Fruit fly (Drosophila melanogaster) whole organism, embryonic: ENCODE measurements around the gene ksr.

Experiments used
- Bgb ChIP-seq: fragments of 200-800 bp; sonication (Bioruptor generic); IDR thresholded peaks from 2 replicates; pipeline ENCODE4 v1.3.6; 2022; ENCODE audit warnings: missing biosample characterization, missing genetic modification characterization; ENCODE audit not compliant: partially characterized antibody
- CG10959 ChIP-seq: fragments of 200-800 bp; sonication (Bioruptor generic); IDR thresholded peaks from 2 replicates; pipeline ENCODE4 v1.3.6; 2022; ENCODE audit warnings: missing biosample characterization, missing genetic modification characterization
- CG11247 ChIP-seq: fragments of 200-800 bp; sonication (Bioruptor generic); IDR thresholded peaks from 2 replicates; pipeline ENCODE4 v1.3.6; 2022; ENCODE audit warnings: missing biosample characterization, missing genetic modification characterization
- CG11456 ChIP-seq: fragments of 200-800 bp; sonication (Bioruptor generic); IDR thresholded peaks from 3 replicates; pipeline ENCODE4 v1.3.6; 2022; ENCODE audit warnings: missing biosample characterization, missing genetic modification characterization
- CG11723 ChIP-seq: fragments of 200-800 bp; sonication (Bioruptor generic); optimal IDR thresholded peaks from 2 replicates; lab custom pipeline; 2017; ENCODE audit warnings: missing biosample characterization, mild to moderate bottlenecking, missing genetic modification characterization
- CG17568 ChIP-seq: fragments of 200-800 bp; sonication (Bioruptor generic); optimal IDR thresholded peaks from 2 replicates; lab custom pipeline; 2018; ENCODE audit warnings: missing biosample characterization, mild to moderate bottlenecking, missing genetic modification characterization, moderate library complexity
- CG17802 ChIP-seq: fragments of 200-800 bp; sonication (Bioruptor generic); optimal IDR thresholded peaks from 2 replicates; lab custom pipeline; 2018; ENCODE audit warnings: missing biosample characterization, mild to moderate bottlenecking, missing genetic modification characterization, moderate library complexity
- CG18764 ChIP-seq: fragments of 200-800 bp; sonication (Bioruptor generic); optimal IDR thresholded peaks from 3 replicates; lab custom pipeline; 2016; ENCODE audit warnings: missing biosample characterization, missing genetic modification characterization
- CG2712 ChIP-seq: fragments of 200-800 bp; optimal IDR thresholded peaks from 3 replicates; lab custom pipeline; 2019; ENCODE audit warnings: missing biosample characterization, mild to moderate bottlenecking, missing genetic modification characterization, moderate library complexity
- CG2875 ChIP-seq: fragments of 200-800 bp; sonication (Bioruptor generic); optimal IDR thresholded peaks from 2 replicates; lab custom pipeline; 2017; ENCODE audit warnings: missing biosample characterization, mild to moderate bottlenecking, missing genetic modification characterization, missing genetic modification reagents
- CG3726 ChIP-seq: fragments of 200-800 bp; sonication (Bioruptor generic); IDR thresholded peaks from 3 replicates; pipeline ENCODE4, ENCODE4 v1.3.6; 2022; ENCODE audit warnings: missing biosample characterization, missing genetic modification characterization
- CG4820 ChIP-seq: fragments of 200-800 bp; sonication (Bioruptor generic); optimal IDR thresholded peaks from 3 replicates; lab custom pipeline; 2016; ENCODE audit warnings: missing biosample characterization, missing genetic modification characterization
- CG6683 ChIP-seq: fragments of 200-800 bp; sonication (Bioruptor generic); optimal IDR thresholded peaks from 2 replicates; lab custom pipeline; 2017; ENCODE audit warnings: missing biosample characterization, mild to moderate bottlenecking, missing genetic modification characterization, missing genetic modification reagents
- CG6854 ChIP-seq: fragments of 200-800 bp; sonication (Bioruptor generic); optimal IDR thresholded peaks from 3 replicates; lab custom pipeline; 2017; ENCODE audit warnings: missing biosample characterization, mild to moderate bottlenecking, missing genetic modification characterization
- CG8765 ChIP-seq: fragments of 200-800 bp; sonication (Bioruptor generic); IDR thresholded peaks from 2 replicates; pipeline ENCODE4 v1.3.6; 2022; ENCODE audit warnings: missing biosample characterization, missing genetic modification characterization
- CTCF ChIP-seq: fragments of 200-800 bp; sonication (Bioruptor generic); optimal IDR thresholded peaks from 2 replicates; lab custom pipeline; 2017; ENCODE audit warnings: missing biosample characterization, mild to moderate bottlenecking, missing genetic modification characterization, moderate library complexity
- Dad ChIP-seq: fragments of 200-800 bp; sonication (Bioruptor generic); optimal IDR thresholded peaks from 3 replicates; lab custom pipeline; 2016; ENCODE audit warnings: missing biosample characterization, missing genetic modification characterization
- Dfd ChIP-seq, 2 experiments: fragments of >200 bp; optimal IDR thresholded peaks; 2 replicates each; lab custom pipeline; 2017; ENCODE audit warnings: missing biosample characterization in 2 of 2, missing genetic modification characterization in 2 of 2
- Eip74EF ChIP-seq, 2 experiments: fragments of 200-800 bp in 1 of 2; fragments of >200 bp in 1 of 2; sonication (Bioruptor generic) in 1 of 2; optimal IDR thresholded peaks; 2 replicates each; lab custom pipeline; 2017 to 2019; ENCODE audit warnings: missing biosample characterization in 2 of 2, missing genetic modification characterization in 2 of 2, mild to moderate bottlenecking in 1 of 2, moderate library complexity in 1 of 2
- HLH3B ChIP-seq: fragments of 200-800 bp; sonication (Bioruptor generic); IDR thresholded peaks from 2 replicates; pipeline ENCODE4 v1.3.6; 2022; ENCODE audit warnings: missing biosample characterization, missing genetic modification characterization
- HmgD ChIP-seq: fragments of 200-800 bp; sonication (Bioruptor generic); optimal IDR thresholded peaks from 3 replicates; lab custom pipeline; 2016; ENCODE audit warnings: missing biosample characterization, missing genetic modification characterization
- Lim3 ChIP-seq: fragments of 200-800 bp; sonication (Bioruptor generic); IDR thresholded peaks from 2 replicates; pipeline ENCODE4 v1.3.6; 2022; ENCODE audit warnings: missing biosample characterization, missing genetic modification characterization
- MBD-R2 ChIP-seq: fragments of 200-800 bp; sonication (Bioruptor generic); IDR thresholded peaks from 2 replicates; pipeline ENCODE4 v1.3.6; 2022; ENCODE audit warnings: missing biosample characterization, missing genetic modification characterization
- NFAT ChIP-seq: fragments of 200-800 bp; sonication (Bioruptor generic); IDR thresholded peaks from 2 replicates; pipeline ENCODE4 v1.3.6; 2022; ENCODE audit warnings: missing biosample characterization, missing genetic modification characterization
- Neu2 ChIP-seq: fragments of 200-800 bp; sonication (Bioruptor generic); optimal IDR thresholded peaks from 3 replicates; lab custom pipeline; 2016; ENCODE audit warnings: missing biosample characterization, missing genetic modification characterization, borderline replicate concordance
- Poxn ChIP-seq: fragments of 200-800 bp; sonication (Bioruptor generic); IDR thresholded peaks from 2 replicates; pipeline ENCODE4 v1.3.6; 2022; ENCODE audit warnings: missing biosample characterization, missing genetic modification characterization
- ac ChIP-seq: fragments of 200-800 bp; sonication (Bioruptor generic); optimal IDR thresholded peaks from 3 replicates; lab custom pipeline; 2017; ENCODE audit warnings: missing biosample characterization, mild to moderate bottlenecking, missing genetic modification characterization
- ap ChIP-seq: fragments of 200-800 bp; sonication (Bioruptor generic); IDR thresholded peaks from 2 replicates; pipeline ENCODE4 v1.3.6; 2022; ENCODE audit warnings: missing biosample characterization, missing genetic modification characterization
- caup ChIP-seq: fragments of 200-800 bp; sonication (Bioruptor generic); optimal IDR thresholded peaks from 3 replicates; lab custom pipeline; 2017; ENCODE audit warnings: missing biosample characterization, mild to moderate bottlenecking, missing genetic modification characterization, moderate library complexity; ENCODE audit not compliant: severe bottlenecking
- cg ChIP-seq: fragments of 200-800 bp; sonication (Bioruptor generic); optimal IDR thresholded peaks from 3 replicates; lab custom pipeline; 2019; ENCODE audit warnings: missing biosample characterization, mild to moderate bottlenecking, missing genetic modification characterization, moderate library complexity
- jing ChIP-seq: fragments of 200-800 bp; sonication (Bioruptor generic); optimal IDR thresholded peaks from 2 replicates; lab custom pipeline; 2018; ENCODE audit warnings: missing biosample characterization, mild to moderate bottlenecking, missing genetic modification characterization
- kay ChIP-seq: fragments of 200-800 bp; sonication (Bioruptor generic); optimal IDR thresholded peaks from 2 replicates; lab custom pipeline; 2016; ENCODE audit warnings: missing biosample characterization, missing genetic modification characterization
- ranshi ChIP-seq: fragments of 200-800 bp; sonication (Bioruptor generic); IDR thresholded peaks from 2 replicates; pipeline ENCODE4 v1.3.6; 2022; ENCODE audit warnings: missing biosample characterization, missing genetic modification characterization
- scrt ChIP-seq: fragments of 200-800 bp; sonication (Bioruptor generic); optimal IDR thresholded peaks from 2 replicates; lab custom pipeline; 2018; ENCODE audit warnings: missing biosample characterization, mild to moderate bottlenecking, missing genetic modification characterization, moderate library complexity
- tin ChIP-seq: fragments of 200-800 bp; sonication (Bioruptor generic); optimal IDR thresholded peaks from 3 replicates; lab custom pipeline; 2016; ENCODE audit warnings: missing biosample characterization, missing genetic modification characterization
- unpg ChIP-seq: fragments of 200-800 bp; sonication (Bioruptor generic); optimal IDR thresholded peaks from 3 replicates; lab custom pipeline; 2018; ENCODE audit warnings: missing biosample characterization, mild to moderate bottlenecking, missing genetic modification characterization, moderate library complexity
- vnd ChIP-seq: fragments of 200-800 bp; sonication (Bioruptor generic); IDR thresholded peaks from 3 replicates; pipeline ENCODE4 v1.3.6; 2022; ENCODE audit warnings: missing biosample characterization, missing genetic modification characterization; ENCODE audit not compliant: partially characterized antibody
- zf30C ChIP-seq: fragments of 200-800 bp; sonication (Bioruptor generic); optimal IDR thresholded peaks from 3 replicates; lab custom pipeline; 2018; ENCODE audit warnings: missing biosample characterization, mild to moderate bottlenecking, missing genetic modification characterization
- zfh1 ChIP-seq: fragments of 200-800 bp; sonication (Bioruptor generic); IDR thresholded peaks from 3 replicates; pipeline ENCODE4 v1.3.6; 2022; ENCODE audit warnings: missing biosample characterization, missing genetic modification characterization

The ksr gene

DNA sequence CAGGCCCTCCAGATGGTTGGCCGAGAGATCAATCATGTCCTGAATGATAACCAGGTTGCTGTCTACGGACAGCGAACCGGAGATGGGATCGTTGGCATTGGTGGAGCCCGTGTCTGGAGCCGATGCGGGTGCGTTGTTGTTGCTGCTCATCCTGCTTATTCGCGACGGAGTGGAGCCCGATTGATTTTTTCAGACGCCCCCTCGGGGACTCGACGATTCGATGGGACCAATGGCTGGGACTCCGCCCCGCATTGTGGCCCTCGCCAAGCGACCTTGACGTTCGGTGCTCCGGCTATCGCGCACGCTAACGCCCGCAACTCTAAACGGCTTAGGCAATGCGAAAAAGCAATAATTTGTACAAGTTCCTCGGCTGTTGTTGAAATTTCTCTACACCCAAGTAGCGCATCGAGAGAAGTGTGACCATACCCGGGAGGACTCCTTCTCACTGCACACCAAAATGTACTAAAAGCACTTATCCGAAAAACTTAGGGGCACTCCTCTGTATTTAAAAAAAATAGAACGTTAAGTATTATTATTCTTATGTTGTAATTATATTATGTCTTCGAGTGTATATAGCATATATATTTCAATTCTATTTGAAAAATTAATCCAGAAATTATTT lies at the start of gene ksr (continued):
- no peak for TF ChIP-seq jing (GFP tag; lab: Kevin White, UChicago)
- TF ChIP-seq ap (GFP tag; lab: Robert Waterston, UW) = no peak
- no peak for TF ChIP-seq Poxn (GFP tag; lab: Robert Waterston, UW)
- peak; percentile 80 for TF ChIP-seq MBD-R2 (GFP tag; lab: Robert Waterston, UW)
- TF ChIP-seq CG2712 = peak; percentile 68
- TF ChIP-seq CG18764 (GFP tag; lab: Kevin White, UChicago) = no peak
- no peak for TF ChIP-seq HmgD (GFP tag; lab: Kevin White, UChicago)
- TF ChIP-seq cg (GFP tag; lab: Kevin White, UChicago) = no peak
- no peak for TF ChIP-seq vnd (GFP tag; lab: Robert Waterston, UW)
- no peak for TF ChIP-seq Eip74EF (GFP tag; optimal IDR thresholded peaks at IDR 0.05; lab: Kevin White, UChicago)
- no peak for TF ChIP-seq Neu2 (GFP tag; lab: Kevin White, UChicago)
- 0 out of 2 replicates have a peak, but pooled peaks have one; percentile 27 for TF ChIP-seq ranshi (GFP tag; lab: Robert Waterston, UW)
- TF ChIP-seq CG2875 (GFP tag; lab: Kevin White, UChicago) = no peak
- no peak for TF ChIP-seq HLH3B (GFP tag; lab: Robert Waterston, UW)
- TF ChIP-seq Dfd (GFP tag; optimal IDR thresholded peaks at IDR 0.05; lab: Kevin White, UChicago) = no peak
- TF ChIP-seq CG4820 (GFP tag; lab: Kevin White, UChicago) = no peak
- TF ChIP-seq Bgb = peak; percentile 29; the same call in 1 of the 2 replicates
- TF ChIP-seq CG17802 (tag; lab: Kevin White, UChicago) = peak; percentile 18
- no peak for TF ChIP-seq CG6854 (GFP tag; lab: Kevin White, UChicago)
- TF ChIP-seq scrt (GFP tag; lab: Kevin White, UChicago) = no peak
- TF ChIP-seq CG3726 (GFP tag; lab: Robert Waterston, UW) = no peak
- TF ChIP-seq Lim3 = no peak
- TF ChIP-seq CG10959 (GFP tag; lab: Robert Waterston, UW) = no peak
- TF ChIP-seq tin (GFP tag; lab: Kevin White, UChicago) = no peak
- no peak for TF ChIP-seq CG8765 (GFP tag; lab: Robert Waterston, UW)
- no peak for TF ChIP-seq zfh1 (GFP tag; lab: Robert Waterston, UW)
- TF ChIP-seq caup = no peak

DNA sequence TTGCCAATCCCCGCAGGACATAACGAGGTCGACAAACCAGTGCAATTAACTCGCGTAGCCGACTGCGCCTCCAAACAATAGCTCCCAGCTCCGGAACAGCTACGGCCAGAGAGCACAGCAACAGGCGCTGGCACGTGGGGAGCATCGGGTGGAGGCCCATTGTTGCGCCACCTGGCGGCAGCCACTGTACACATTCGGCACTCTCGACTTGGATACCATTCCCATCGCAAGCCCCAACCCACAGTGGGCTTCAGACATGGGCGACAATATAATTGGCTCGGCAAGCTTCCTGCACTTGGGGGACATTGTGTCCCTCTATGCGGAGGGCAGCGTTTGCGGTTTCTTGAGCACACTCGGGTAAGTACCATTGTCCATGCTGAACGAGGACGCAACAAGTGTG lies 43.9 kb upstream of the ksr start:
- no peak for TF ChIP-seq CG6683 (GFP tag; lab: Kevin White, UChicago)
- TF ChIP-seq CG11723 (GFP tag; lab: Kevin White, UChicago) = no peak
- 0 out of 2 replicates have a peak, but pooled peaks have one; percentile 22 for TF ChIP-seq CG11247 (GFP tag; lab: Robert Waterston, UW)
- TF ChIP-seq CG17568 (GFP tag; lab: Kevin White, UChicago) = no peak
- no peak for TF ChIP-seq unpg (GFP tag; lab: Kevin White, UChicago)
- TF ChIP-seq Dad (GFP tag; lab: Kevin White, UChicago) = no peak
- no peak for TF ChIP-seq zf30C (GFP tag; lab: Kevin White, UChicago)
- 0 out of 2 replicates have a peak, but pooled peaks have one; percentile 16 for TF ChIP-seq NFAT (GFP tag; lab: Robert Waterston, UW)
- TF ChIP-seq kay (GFP tag; lab: Kevin White, UChicago) = no peak
- no peak for TF ChIP-seq ac (GFP tag; lab: Kevin White, UChicago)
- 0 out of 3 replicates have a peak, but pooled peaks have one; percentile 10 for TF ChIP-seq CG11456 (GFP tag; lab: Robert Waterston, UW)
- TF ChIP-seq CTCF (GFP tag; lab: Kevin White, UChicago) = peak; percentile 80
- TF ChIP-seq, all 482 proteins: peak for 4
